Worm (Caenorhabditis elegans): ENCODE data around the gene D2023.4.

DNA sequence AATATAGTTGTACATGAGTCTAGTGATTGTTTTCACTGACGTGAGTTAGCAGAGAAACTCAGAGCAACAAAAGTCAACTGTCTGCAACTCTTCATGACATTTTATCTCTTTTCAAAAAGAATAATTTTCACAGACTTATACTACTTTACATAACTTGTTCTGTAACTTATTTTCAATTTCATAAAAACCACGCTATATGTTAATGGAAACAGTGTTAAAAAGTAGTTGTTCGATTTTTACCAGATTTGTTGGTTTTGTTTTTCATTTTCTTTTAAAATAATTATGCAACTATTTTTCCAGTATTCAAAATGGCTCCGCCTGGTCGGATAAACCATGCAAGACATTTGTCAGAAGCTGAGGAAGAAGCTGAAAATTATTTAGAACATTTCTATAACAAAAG, 49.5 kb upstream of the D2023.4 start, which contains the start of gene sulp-4:
- TF ChIP-seq nhr-80 (tag; optimal IDR thresholded peaks at IDR 0.05) (no peak), madf-3 (GFP tag; IDR thresholded peaks at IDR 0.05) (no peak), F37B4.10 (GFP tag; IDR thresholded peaks at IDR 0.05) (no peak)

Data from whole organism, young adult.